Worm (Caenorhabditis elegans) whole organism, late embryonic: ENCODE measurements around the gene F43C11.6.
A peak's percentile ranks its signal among the peaks of the same experiment; 100 is the strongest.

Source experiments
- K09A11.1 ChIP-seq: sonication (generic microtip); optimal IDR thresholded peaks from 2 replicates; lab custom pipeline; 2017; ENCODE audit warnings: antibody characterized with exemption, mild to moderate bottlenecking, missing genetic modification characterization, missing compliant biosample characterization; ENCODE audit not compliant: insufficient read depth
- ahr-1 ChIP-seq: sonication (generic microtip); optimal IDR thresholded peaks from 2 replicates; lab custom pipeline; 2016; ENCODE audit warnings: missing genetic modification characterization, missing compliant biosample characterization
- ceh-14 ChIP-seq: sonication (generic microtip); optimal IDR thresholded peaks from 2 replicates; lab custom pipeline; 2016; ENCODE audit warnings: missing genotype, missing genetic modification characterization, missing compliant biosample characterization
- ceh-24 ChIP-seq: sonication (generic microtip); optimal IDR thresholded peaks from 2 replicates; lab custom pipeline; 2016; ENCODE audit warnings: mild to moderate bottlenecking, missing genetic modification characterization, missing compliant biosample characterization
- ceh-30 ChIP-seq: fragments of 150-350 bp; optimal IDR thresholded peaks from 2 replicates; lab custom pipeline; 2014; ENCODE audit warnings: missing biosample characterization, missing genetic modification characterization
- ceh-45 ChIP-seq: fragments of 200-800 bp; sonication (Bioruptor generic); IDR thresholded peaks from 2 replicates; pipeline ENCODE4 v1.3.6; 2022; ENCODE audit warnings: missing genetic modification reagents, missing genetic modification characterization, missing compliant biosample characterization
- ceh-48 ChIP-seq: sonication (generic microtip); optimal IDR thresholded peaks from 2 replicates; lab custom pipeline; 2016; ENCODE audit warnings: missing genetic modification characterization, inconsistent platforms, missing compliant biosample characterization
- ceh-6 ChIP-seq: fragments of 200-800 bp; sonication (Bioruptor generic); optimal IDR thresholded peaks from 2 replicates; lab custom pipeline; 2018; ENCODE audit warnings: mild to moderate bottlenecking, missing genetic modification characterization, missing compliant biosample characterization
- che-1 ChIP-seq: sonication (generic microtip); optimal IDR thresholded peaks from 2 replicates; lab custom pipeline; 2016; ENCODE audit warnings: mild to moderate bottlenecking, missing genetic modification characterization, missing compliant biosample characterization
- dmd-4 ChIP-seq: sonication (generic microtip); optimal IDR thresholded peaks from 2 replicates; lab custom pipeline; 2016; ENCODE audit warnings: borderline replicate concordance, missing genetic modification characterization, missing compliant biosample characterization
- fax-1 ChIP-seq: sonication (generic microtip); optimal IDR thresholded peaks from 2 replicates; lab custom pipeline; 2016; ENCODE audit warnings: missing genotype, missing genetic modification characterization, missing compliant biosample characterization
- fkh-10 ChIP-seq: fragments of 150-350 bp; optimal IDR thresholded peaks from 2 replicates; lab custom pipeline; 2014; ENCODE audit warnings: missing biosample characterization, missing genetic modification reagents, missing genetic modification characterization
- fkh-6 ChIP-seq: sonication (generic microtip); optimal IDR thresholded peaks from 2 replicates; lab custom pipeline; 2016; ENCODE audit warnings: missing genetic modification characterization, missing compliant biosample characterization
- gmeb-2 ChIP-seq: sonication (generic microtip); optimal IDR thresholded peaks from 2 replicates; lab custom pipeline; 2016; ENCODE audit warnings: missing genetic modification characterization, inconsistent platforms, missing compliant biosample characterization
- hlh-13 ChIP-seq: fragments of 200-800 bp; sonication (Bioruptor generic); optimal IDR thresholded peaks from 2 replicates; lab custom pipeline; 2018; ENCODE audit warnings: mild to moderate bottlenecking, missing genetic modification characterization, missing compliant biosample characterization
- hlh-15 ChIP-seq: sonication (generic microtip); optimal IDR thresholded peaks from 2 replicates; lab custom pipeline; 2016; ENCODE audit warnings: missing genetic modification characterization, missing compliant biosample characterization
- hlh-6 ChIP-seq: sonication (generic microtip); optimal IDR thresholded peaks from 2 replicates; lab custom pipeline; 2016; ENCODE audit warnings: missing genotype, missing genetic modification characterization, missing compliant biosample characterization
- lim-6 ChIP-seq: sonication (generic microtip); optimal IDR thresholded peaks from 2 replicates; lab custom pipeline; 2016; ENCODE audit warnings: missing genetic modification characterization, missing compliant biosample characterization
- madf-2 ChIP-seq: sonication (generic microtip); optimal IDR thresholded peaks from 2 replicates; lab custom pipeline; 2017; ENCODE audit warnings: missing genetic modification characterization, missing compliant biosample characterization
- nfya-1 ChIP-seq: sonication (generic microtip); optimal IDR thresholded peaks from 2 replicates; lab custom pipeline; 2017; ENCODE audit warnings: missing genetic modification characterization, mild to moderate bottlenecking, missing compliant biosample characterization, antibody characterized with exemption, moderate library complexity
- nhr-232 ChIP-seq: sonication (generic microtip); optimal IDR thresholded peaks from 2 replicates; lab custom pipeline; 2016; ENCODE audit warnings: missing genetic modification characterization, missing compliant biosample characterization
- npax-4 ChIP-seq: sonication (generic microtip); optimal IDR thresholded peaks from 2 replicates; lab custom pipeline; 2016; ENCODE audit warnings: missing genetic modification characterization, missing compliant biosample characterization
- ref-2 ChIP-seq: sonication (generic microtip); optimal IDR thresholded peaks from 2 replicates; lab custom pipeline; 2016; ENCODE audit warnings: missing genetic modification characterization, missing compliant biosample characterization
- syd-9 ChIP-seq: sonication (generic microtip); optimal IDR thresholded peaks from 2 replicates; lab custom pipeline; 2016; ENCODE audit warnings: mild to moderate bottlenecking, missing genetic modification characterization, moderate library complexity, missing compliant biosample characterization
- unc-3 ChIP-seq, 2 experiments: fragments of 200-800 bp in 1 of 2; sonication (Bioruptor generic) in 1 of 2; sonication (generic microtip) in 1 of 2; conservative IDR thresholded peaks in 1 of 2; optimal IDR thresholded peaks in 1 of 2; 2 replicates each; pipeline versions ENCODE4 v1.3.6 to Lab custom; 2016 to 2022; ENCODE audit warnings: missing compliant biosample characterization in 2 of 2, missing genetic modification characterization in 2 of 2, missing genetic modification reagents in 1 of 2
- unc-86 ChIP-seq: sonication (generic microtip); optimal IDR thresholded peaks from 2 replicates; lab custom pipeline; 2016; ENCODE audit warnings: missing genetic modification characterization, missing compliant biosample characterization

Gene F43C11.6

ce11 chrII:2379673-2380072 lies 37.4 kb downstream of the F43C11.6 start:
- no peak for TF ChIP-seq ref-2 (tag; lab: Kevin White, UChicago)
- TF ChIP-seq ceh-14 (tag; lab: Kevin White, UChicago), result no peak
- TF ChIP-seq ceh-48, result no peak
- TF ChIP-seq fkh-6, result no peak
- TF ChIP-seq, all 69 proteins: peak for 0

DNA sequence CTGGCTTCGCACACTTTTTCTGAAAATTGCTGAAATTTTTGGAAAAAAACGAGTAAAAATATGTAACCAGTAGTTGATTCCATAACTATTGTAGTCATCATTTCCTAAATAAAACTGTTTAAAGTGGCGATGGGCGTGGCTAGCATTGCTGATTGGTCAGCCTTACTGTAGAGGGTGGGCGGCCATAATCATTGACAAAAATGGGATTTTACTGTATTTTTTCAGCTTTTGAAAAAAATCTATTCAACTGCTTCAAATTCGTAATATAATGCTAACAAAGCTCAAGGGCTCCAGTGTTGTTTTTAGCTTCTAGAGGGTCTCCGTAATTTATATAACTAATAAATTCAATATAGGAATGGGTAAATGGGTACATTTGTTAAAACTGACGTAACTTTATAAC lies 37.9 kb downstream of the F43C11.6 start, which contains the start of gene F16G10.7:
Gene F16G10.7, minus strand, starts transcription at position 101 of the 400 bp plus-strand sequence.
- TF ChIP-seq unc-3 (GFP tag; conservative IDR thresholded peaks at IDR 0.05; lab: Robert Waterston, UW) (no peak), unc-3 (tag; optimal IDR thresholded peaks at IDR 0.05; lab: Kevin White, UChicago) (no peak), nfya-1 (tag; lab: Kevin White, UChicago) (peak; percentile 6), fkh-6 (no peak)
- TF ChIP-seq, all 69 proteins: peak for 1

ce11 chrII:2383334-2383733 lies 41.1 kb downstream of the F43C11.6 start, which contains the start of gene F16G10.8:
TSS of gene F16G10.8 (minus strand) at chrII:2383434.
- no peak for TF ChIP-seq madf-2
- TF ChIP-seq fax-1, result no peak
- TF ChIP-seq ceh-6, result no peak
- no peak for TF ChIP-seq hlh-15 (tag; lab: Kevin White, UChicago)
- TF ChIP-seq lim-6 (tag; lab: Kevin White, UChicago), result no peak
- no peak for TF ChIP-seq che-1
- TF ChIP-seq ceh-30, result no peak
- TF ChIP-seq syd-9 (tag; lab: Kevin White, UChicago), result no peak
- TF ChIP-seq fkh-10, result no peak
- no peak for TF ChIP-seq hlh-6 (tag; lab: Kevin White, UChicago)
- no peak for TF ChIP-seq unc-86 (tag; lab: Kevin White, UChicago)
- TF ChIP-seq fkh-6, result no peak
- no peak for TF ChIP-seq ahr-1 (tag; lab: Kevin White, UChicago)
- TF ChIP-seq nhr-232 (tag; lab: Kevin White, UChicago), result no peak
- no peak for TF ChIP-seq nfya-1 (tag; lab: Kevin White, UChicago)
- TF ChIP-seq, all 69 proteins: peak for 0

DNA sequence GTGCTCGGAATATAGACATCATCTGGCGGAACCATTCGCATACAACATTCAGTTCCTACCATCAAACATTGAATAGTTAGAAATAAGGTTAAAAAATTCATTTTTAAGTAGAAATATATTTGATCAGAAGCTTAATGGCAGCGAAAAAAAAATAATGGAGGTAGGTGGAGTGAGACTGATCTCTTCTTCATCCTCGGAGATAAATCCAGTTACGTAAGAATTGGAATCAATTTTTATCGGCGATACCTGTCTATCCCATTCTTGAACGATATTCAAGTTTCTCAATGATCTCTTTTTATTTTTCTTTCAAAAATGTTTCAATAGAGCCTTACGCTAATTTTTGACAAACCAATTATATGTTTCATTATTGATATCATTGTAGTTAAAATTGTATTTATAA lies 43.3 kb downstream of the F43C11.6 start, which contains the start of gene F16G10.9:
Gene F16G10.9, minus strand, starts transcription at position 101 of the 400 bp plus-strand sequence.
- TF ChIP-seq gmeb-2, result no peak
- no peak for TF ChIP-seq dmd-4 (tag; lab: Kevin White, UChicago)

- TF ChIP-seq npax-4, result no peak
- no peak for TF ChIP-seq ceh-45 (GFP tag; lab: Robert Waterston, UW)
- no peak for TF ChIP-seq K09A11.1 (tag; lab: Kevin White, UChicago)
- TF ChIP-seq fkh-6, result no peak
- no peak for TF ChIP-seq ceh-24 (tag; lab: Kevin White, UChicago)
- TF ChIP-seq hlh-13 (GFP tag; lab: Kevin White, UChicago), result no peak
- no peak for TF ChIP-seq fax-1
These were observed 48.7 kb downstream of the F43C11.6 start, which contains the start of gene F16G10.10 for ce11 chrII:2390884-2391283. TSS of gene F16G10.10 (minus strand) at chrII:2390984.
